Fruit fly (Drosophila melanogaster): ENCODE data around the gene CG34417.

DNA sequence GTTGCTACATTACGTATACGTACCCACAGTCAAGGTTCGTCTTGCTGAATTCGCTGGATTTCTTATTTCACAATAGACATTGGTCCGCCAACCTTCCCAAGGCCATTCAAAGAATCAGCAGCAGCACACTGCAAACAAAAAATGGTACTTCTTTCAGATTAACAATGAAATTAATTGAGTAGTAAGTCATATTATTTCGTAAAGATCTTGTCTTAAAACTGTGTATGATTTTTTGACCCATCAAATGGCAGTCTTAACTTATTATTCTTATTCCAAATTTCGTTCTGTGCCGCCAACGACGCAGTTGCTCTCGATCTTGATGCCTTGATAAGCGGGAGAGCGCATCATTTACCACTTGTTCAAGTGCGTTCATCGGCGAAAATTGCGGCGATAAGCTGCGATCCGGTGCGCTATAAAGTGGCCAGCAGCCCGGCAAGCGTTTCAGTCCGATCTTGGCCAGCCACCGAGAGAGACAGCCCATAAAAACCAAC is 12.0 kb upstream of the CG34417 start, which contains the start of gene Agxt:
- peak; percentile 14 for TF ChIP-seq br (GFP tag; optimal IDR thresholded peaks at IDR 0.05)
- TF ChIP-seq woc (GFP tag; optimal IDR thresholded peaks at IDR 0.05): no peak
- TF ChIP-seq Myc (optimal IDR thresholded peaks at IDR 0.05): no peak
- TF ChIP-seq lola (GFP tag; optimal IDR thresholded peaks at IDR 0.05): no peak
- TF ChIP-seq fru (GFP tag; optimal IDR thresholded peaks at IDR 0.05): peak; percentile 61
- TF ChIP-seq OdsH (GFP tag; optimal IDR thresholded peaks at IDR 0.05): peak; percentile 44
- TF ChIP-seq Vsx2 (GFP tag; optimal IDR thresholded peaks at IDR 0.05; ENCODE audit: partially characterized antibody): no peak
- no peak for TF ChIP-seq dmrt93B (GFP tag; optimal IDR thresholded peaks at IDR 0.05)
- TF ChIP-seq foxo (GFP tag; optimal IDR thresholded peaks at IDR 0.05): peak in 1 of 2 experiments; percentile 59
- TF ChIP-seq CrebA (GFP tag; optimal IDR thresholded peaks at IDR 0.05; ENCODE audit: borderline replicate concordance): no peak
- no peak for TF ChIP-seq pan (optimal IDR thresholded peaks at IDR 0.05)
- TF ChIP-seq Hr83 (GFP tag; optimal IDR thresholded peaks at IDR 0.05; ENCODE audit: poor library complexity, severe bottlenecking): no peak

Data from whole organism, wandering third instar larva.